Worm (Caenorhabditis elegans) whole organism, L4/young adult: Measurements from ENCODE around the gene jmjd-1.1.

Source experiments
- W03F9.2 ChIP-seq: fragments of 150-350 bp; optimal IDR thresholded peaks from 2 replicates; lab custom pipeline; 2014; ENCODE audit warnings: missing biosample characterization, missing genetic modification characterization
- him-1 ChIP-seq: sonication (generic microtip); optimal IDR thresholded peaks from 2 replicates; lab custom pipeline; 2016; ENCODE audit warnings: missing genotype, missing genetic modification reagents, missing genetic modification characterization, missing compliant biosample characterization

- TF ChIP-seq W03F9.2 (tag; lab: Kevin White, UChicago), result no peak
- TF ChIP-seq him-1, result no peak
These were observed 50.0 kb downstream of the jmjd-1.1 start, which contains the start of gene clh-1 for ce11 chrII:11856361-11856760.
